Fruit fly (Drosophila melanogaster): ENCODE results near the gene Mulk.

Mulk gene

DNA sequence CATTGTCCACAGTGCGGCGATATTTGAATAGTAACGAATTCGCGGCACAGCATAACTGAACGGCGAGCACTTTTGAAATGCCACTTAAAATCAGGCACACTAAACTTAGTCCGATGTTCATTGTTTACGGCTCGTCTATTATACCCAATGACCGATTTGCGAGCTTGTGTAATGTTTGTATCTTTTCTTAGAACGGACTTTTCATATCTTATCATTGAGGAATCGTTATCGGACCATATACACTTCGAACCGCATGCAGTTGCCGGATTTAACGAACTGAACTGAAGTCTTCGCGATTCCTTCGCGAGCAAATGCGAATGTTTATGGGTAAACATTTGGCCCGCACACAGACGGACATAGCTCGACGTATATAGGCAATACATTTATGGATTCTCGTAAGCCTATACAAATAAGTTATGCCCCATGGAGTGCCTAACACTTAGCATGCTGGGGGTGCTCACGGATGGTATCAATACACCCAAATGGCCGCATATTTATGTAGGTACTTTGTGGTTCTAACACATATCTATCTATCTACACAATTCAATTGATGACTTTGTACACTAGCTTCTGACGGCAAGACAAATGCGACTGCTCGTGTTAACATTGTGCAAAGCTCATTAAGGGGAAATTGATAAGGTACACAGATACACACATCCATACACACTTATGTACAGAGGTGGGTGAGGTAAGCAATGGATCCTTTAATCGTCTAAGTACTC lies 32.0 kb upstream of the Mulk start, which contains the start of gene mthl15:
Gene mthl15, minus strand, starts transcription at position 593 of the 722 bp plus-strand sequence.
- TF ChIP-seq usp (GFP tag; optimal IDR thresholded peaks at IDR 0.05) (no peak), Dll (optimal IDR thresholded peaks at IDR 0.05) (no peak), pan (optimal IDR thresholded peaks at IDR 0.05) (peak; percentile 8), CG8478 (optimal IDR thresholded peaks at IDR 0.05) (no peak), psq (optimal IDR thresholded peaks at IDR 0.05) (no peak), EcR (GFP tag; optimal IDR thresholded peaks at IDR 0.05) (no peak)

DNA sequence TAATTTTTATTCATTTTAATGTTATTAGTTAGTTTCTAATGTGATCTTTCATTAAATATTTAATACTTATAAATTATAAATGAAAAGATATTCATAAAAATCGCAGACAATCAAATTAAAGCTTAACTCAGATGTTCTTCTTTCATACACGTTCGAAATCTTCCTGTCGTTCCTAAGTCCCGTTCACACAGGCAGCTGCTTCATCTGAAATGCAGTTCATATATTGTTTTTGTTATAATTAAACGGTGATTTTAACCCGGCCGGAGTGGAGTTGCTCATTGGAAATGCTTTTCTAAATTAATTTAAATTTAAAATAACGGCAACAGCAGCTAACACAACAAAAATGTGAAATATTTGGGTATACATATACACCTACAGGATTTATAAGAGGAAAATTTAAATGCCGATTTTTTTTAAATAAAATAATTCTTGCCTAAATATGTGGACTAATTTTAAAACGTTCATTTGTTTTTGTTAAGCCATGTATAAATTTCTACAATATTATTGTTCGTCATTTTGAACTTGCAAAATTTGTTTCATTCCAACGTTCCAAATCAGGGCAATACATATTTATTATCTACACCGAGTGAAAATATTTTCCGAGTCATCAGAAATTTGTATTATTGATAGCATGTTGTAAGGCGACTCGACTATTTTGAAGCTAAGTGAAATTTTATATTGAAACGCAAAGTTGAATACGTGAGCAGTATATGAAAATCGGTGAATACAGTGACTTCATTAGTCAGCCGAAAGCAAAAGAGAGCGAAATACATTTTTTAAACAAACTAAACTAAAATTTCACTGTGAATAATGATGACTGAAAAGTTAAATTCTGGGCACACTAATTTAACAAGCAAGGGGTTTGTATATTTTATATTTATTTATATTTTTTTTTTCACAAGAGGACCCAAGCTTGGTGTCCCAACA lies 30.9 kb upstream of the Mulk start, which contains the start of gene me31B:
Gene me31B, plus strand, starts transcription at position 616 of the 927 bp plus-strand sequence.
- TF ChIP-seq EcR (GFP tag; optimal IDR thresholded peaks at IDR 0.05) (no peak), usp (GFP tag; optimal IDR thresholded peaks at IDR 0.05) (no peak), psq (optimal IDR thresholded peaks at IDR 0.05) (no peak), Dll (optimal IDR thresholded peaks at IDR 0.05) (no peak), pan (optimal IDR thresholded peaks at IDR 0.05) (no peak), CG8478 (optimal IDR thresholded peaks at IDR 0.05) (no peak)

DNA sequence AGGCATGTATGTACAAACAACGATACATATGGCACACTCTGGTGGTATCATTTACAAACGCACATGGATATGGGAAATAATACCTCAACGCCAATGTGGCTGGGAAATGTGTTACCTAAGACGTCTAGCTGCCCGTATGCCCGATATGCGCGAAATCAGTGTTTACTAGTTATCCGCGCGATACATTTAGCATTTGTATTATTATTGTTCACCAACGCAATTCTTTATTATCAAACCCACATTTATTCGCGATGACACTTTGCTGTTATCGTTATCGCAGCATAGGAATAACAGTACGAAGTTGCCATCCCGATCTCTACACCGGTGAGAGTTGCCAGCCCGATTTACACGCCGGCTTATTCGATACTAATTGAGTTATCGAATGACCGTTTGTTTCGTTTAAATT lies 23.1 kb upstream of the Mulk start, which contains the start of gene chico:
Gene chico, minus strand, starts transcription at position 294 of the 406 bp plus-strand sequence.
- TF ChIP-seq EcR (GFP tag; optimal IDR thresholded peaks at IDR 0.05) (no peak), usp (GFP tag; optimal IDR thresholded peaks at IDR 0.05) (no peak), Dll (optimal IDR thresholded peaks at IDR 0.05) (no peak), CG8478 (optimal IDR thresholded peaks at IDR 0.05) (no peak), pan (optimal IDR thresholded peaks at IDR 0.05) (no peak), psq (optimal IDR thresholded peaks at IDR 0.05) (no peak)

dm6 chr2L:10249655-10250202 lies 20.1 kb upstream of the Mulk start:
- TF ChIP-seq psq (optimal IDR thresholded peaks at IDR 0.05), result no peak

DNA sequence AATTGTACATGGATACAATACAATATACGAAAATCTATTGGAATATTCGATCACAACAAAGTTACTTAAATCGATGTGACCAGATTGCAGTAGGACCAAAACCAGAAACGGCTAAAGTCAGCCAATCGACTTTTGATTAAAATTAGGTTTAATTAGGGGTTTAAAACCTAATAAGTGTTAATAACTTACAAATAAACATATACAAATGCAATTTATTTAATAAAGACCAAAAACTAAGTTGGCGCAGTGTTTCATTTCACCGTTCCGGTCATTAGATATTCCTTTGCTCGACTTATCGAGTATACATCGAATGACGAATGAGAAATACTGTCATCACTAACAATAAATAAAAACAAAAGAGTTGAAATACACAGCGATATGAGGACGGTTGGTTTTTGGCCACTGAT lies 19.4 kb upstream of the Mulk start, which contains the start of the genes bsk and CG31717:
Gene bsk, minus strand, starts transcription at position 61 of the 407 bp plus-strand sequence.
Gene CG31717, plus strand, starts transcription at position 297 of the 407 bp plus-strand sequence.
- no peak for TF ChIP-seq pan (optimal IDR thresholded peaks at IDR 0.05)
- no peak for TF ChIP-seq psq (optimal IDR thresholded peaks at IDR 0.05)
- no peak for TF ChIP-seq usp (GFP tag; optimal IDR thresholded peaks at IDR 0.05)
- no peak for TF ChIP-seq CG8478 (optimal IDR thresholded peaks at IDR 0.05)
- TF ChIP-seq Dll (optimal IDR thresholded peaks at IDR 0.05), result no peak
- TF ChIP-seq EcR (GFP tag; optimal IDR thresholded peaks at IDR 0.05), result no peak

- no peak for TF ChIP-seq pan (optimal IDR thresholded peaks at IDR 0.05)
Measured at dm6 chr2L:10251592-10251991, 18.3 kb upstream of the Mulk start, which contains the start of gene Ror. Ror (plus strand) TSS chr2L:10251843.

DNA sequence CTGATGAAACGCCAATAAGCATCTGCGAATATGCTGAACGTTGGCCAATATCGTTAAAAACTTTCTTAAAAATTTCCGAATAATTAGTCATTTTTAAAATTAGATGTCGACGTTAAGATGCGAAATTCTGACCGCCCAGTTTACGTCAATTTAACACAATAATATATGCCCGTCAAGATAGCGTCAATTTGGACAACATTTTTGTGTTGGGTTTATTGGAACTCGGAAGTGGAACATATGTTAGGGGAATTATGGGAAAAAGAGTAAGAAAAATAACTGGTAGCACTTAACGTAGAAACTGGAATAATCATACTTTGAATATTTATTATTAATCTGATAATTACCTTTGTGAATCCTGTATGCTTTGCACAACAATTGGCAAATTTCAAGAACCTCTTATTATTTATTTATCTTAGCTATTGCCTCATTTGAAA lies 14.1 kb upstream of the Mulk start, which contains the start of gene CG5676:
Gene CG5676, minus strand, starts transcription at position 167 of the 434 bp plus-strand sequence.
- TF ChIP-seq usp (GFP tag; optimal IDR thresholded peaks at IDR 0.05), result no peak
- no peak for TF ChIP-seq EcR (GFP tag; optimal IDR thresholded peaks at IDR 0.05)
- TF ChIP-seq psq (optimal IDR thresholded peaks at IDR 0.05), result no peak
- TF ChIP-seq pan (optimal IDR thresholded peaks at IDR 0.05), result no peak
- TF ChIP-seq CG8478 (optimal IDR thresholded peaks at IDR 0.05), result no peak
- TF ChIP-seq Dll (optimal IDR thresholded peaks at IDR 0.05), result no peak

DNA sequence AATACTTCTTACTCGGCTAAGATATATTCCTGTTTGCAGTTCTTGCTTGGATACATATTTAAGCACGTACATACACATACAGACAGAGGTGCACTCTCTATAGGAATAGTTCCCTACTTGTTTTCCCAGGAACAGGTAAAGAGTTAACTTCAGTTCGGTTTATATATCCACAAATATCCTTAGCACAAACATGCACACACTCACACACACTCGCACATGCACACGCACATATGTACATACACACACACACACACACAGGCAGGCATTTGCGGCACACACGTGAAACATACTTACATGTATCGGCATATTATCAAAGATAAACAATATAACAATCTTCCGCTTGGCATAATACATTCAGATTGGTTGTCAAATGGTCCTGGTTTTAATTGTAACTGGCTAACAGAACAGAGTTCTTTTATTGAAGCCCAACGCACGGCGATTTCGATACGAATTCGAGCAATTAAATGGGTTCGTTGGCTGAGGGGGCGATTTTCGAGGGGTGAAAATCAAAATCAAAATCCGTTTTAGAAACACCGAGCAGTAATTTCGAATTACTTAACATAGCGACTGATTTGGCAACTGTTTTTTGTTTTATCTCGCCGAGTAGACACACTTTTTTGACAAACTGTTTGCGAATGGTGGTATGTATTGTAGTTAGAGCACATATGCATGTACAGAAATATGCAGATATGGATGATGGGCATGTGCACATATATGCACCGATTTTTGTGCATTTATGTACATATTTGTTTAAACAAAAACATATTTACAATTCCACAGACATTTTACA lies 9.7 kb upstream of the Mulk start:
- TF ChIP-seq pan (optimal IDR thresholded peaks at IDR 0.05) (no peak), usp (GFP tag; optimal IDR thresholded peaks at IDR 0.05) (no peak), CG8478 (optimal IDR thresholded peaks at IDR 0.05) (no peak), EcR (GFP tag; optimal IDR thresholded peaks at IDR 0.05) (no peak), psq (optimal IDR thresholded peaks at IDR 0.05) (no peak), Dll (optimal IDR thresholded peaks at IDR 0.05) (no peak)

DNA sequence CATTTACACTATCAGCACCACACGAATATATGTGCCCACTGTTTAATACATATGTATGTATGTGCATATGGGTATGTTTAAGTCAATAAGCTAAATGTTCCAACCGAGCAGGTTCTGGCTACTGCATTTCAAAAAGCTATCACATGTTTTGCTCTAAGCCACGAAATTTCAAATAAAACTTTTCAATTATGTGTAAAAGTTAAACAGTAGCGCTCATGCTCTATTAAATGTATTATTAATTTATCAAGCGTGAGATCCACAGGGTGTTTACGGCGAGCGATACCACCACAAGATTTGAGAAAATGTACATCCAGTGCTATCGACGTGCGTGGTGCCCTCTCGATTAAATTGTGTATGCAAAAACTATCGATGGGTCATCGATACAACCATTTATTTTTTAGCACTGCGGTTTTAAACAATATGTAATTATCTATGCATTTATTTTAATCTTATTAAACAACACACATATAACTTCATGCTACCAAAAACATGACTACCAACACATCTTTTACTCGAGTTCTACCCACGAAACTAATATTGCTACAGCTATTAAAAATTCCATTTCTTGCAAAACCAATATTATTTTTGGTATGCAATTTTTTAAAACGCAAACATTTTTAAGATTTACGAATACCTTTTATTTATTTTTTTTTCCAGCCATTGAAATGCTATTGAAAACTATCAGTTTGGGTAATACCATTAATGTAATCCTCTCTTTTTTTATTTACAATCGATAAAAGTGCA lies 8.9 kb upstream of the Mulk start, which contains the start of gene Pten:
Gene Pten, minus strand, starts transcription at position 300 of the 744 bp plus-strand sequence.
- TF ChIP-seq pan (optimal IDR thresholded peaks at IDR 0.05) (no peak), psq (optimal IDR thresholded peaks at IDR 0.05) (no peak), CG8478 (optimal IDR thresholded peaks at IDR 0.05) (no peak), EcR (GFP tag; optimal IDR thresholded peaks at IDR 0.05) (no peak), usp (GFP tag; optimal IDR thresholded peaks at IDR 0.05) (no peak), Dll (optimal IDR thresholded peaks at IDR 0.05) (no peak)

dm6 chr2L:10261774-10262173 lies 8.1 kb upstream of the Mulk start:
- no peak for TF ChIP-seq Dll (optimal IDR thresholded peaks at IDR 0.05)
- TF ChIP-seq CG8478 (optimal IDR thresholded peaks at IDR 0.05), result no peak
- TF ChIP-seq pan (optimal IDR thresholded peaks at IDR 0.05), result no peak
- TF ChIP-seq usp (GFP tag; optimal IDR thresholded peaks at IDR 0.05), result no peak
- no peak for TF ChIP-seq EcR (GFP tag; optimal IDR thresholded peaks at IDR 0.05)
- TF ChIP-seq psq (optimal IDR thresholded peaks at IDR 0.05), result no peak

All from whole organism.